Worm (Caenorhabditis elegans) whole organism, early embryonic: ENCODE data around the gene K09H11.6.

ENCODE experiments used
- B0310.2 ChIP-seq: sonication (generic microtip); optimal IDR thresholded peaks from 2 replicates; lab custom pipeline; 2016; ENCODE audit warnings: mild to moderate bottlenecking, missing genetic modification characterization, missing compliant biosample characterization
- aly-1 ChIP-seq: sonication (generic microtip); optimal IDR thresholded peaks from 2 replicates; lab custom pipeline; 2016; ENCODE audit warnings: missing genetic modification characterization, missing compliant biosample characterization
- ama-1 ChIP-seq: fragments of 150-350 bp; optimal IDR thresholded peaks from 2 replicates; lab custom pipeline; 2014
- ceh-13 ChIP-seq: fragments of 200-800 bp; sonication (Bioruptor generic); optimal IDR thresholded peaks from 2 replicates; lab custom pipeline; 2018; ENCODE audit warnings: mild to moderate bottlenecking, missing genetic modification characterization, missing compliant biosample characterization
- ceh-36 ChIP-seq: sonication (generic microtip); optimal IDR thresholded peaks from 2 replicates; lab custom pipeline; 2016; ENCODE audit warnings: missing genetic modification characterization, inconsistent platforms, missing compliant biosample characterization
- ets-7 ChIP-seq: sonication (generic microtip); optimal IDR thresholded peaks from 2 replicates; lab custom pipeline; 2016; ENCODE audit warnings: missing genotype, missing genetic modification characterization, missing compliant biosample characterization
- flt-1 ChIP-seq: fragments of 200-800 bp; sonication (Bioruptor generic); IDR thresholded peaks from 2 replicates; pipeline ENCODE4 v1.3.6; 2022; ENCODE audit warnings: missing genetic modification characterization, missing compliant biosample characterization
- hmbx-1 ChIP-seq: sonication (generic microtip); optimal IDR thresholded peaks from 2 replicates; lab custom pipeline; 2016; ENCODE audit warnings: mild to moderate bottlenecking, missing genetic modification characterization, missing compliant biosample characterization
- hmg-4 ChIP-seq: fragments of 200-800 bp; sonication (Bioruptor generic); optimal IDR thresholded peaks from 2 replicates; lab custom pipeline; 2018; ENCODE audit warnings: mild to moderate bottlenecking, missing genetic modification characterization, missing compliant biosample characterization
- hnd-1 ChIP-seq: sonication (generic microtip); optimal IDR thresholded peaks from 2 replicates; lab custom pipeline; 2016; ENCODE audit warnings: missing genetic modification characterization, missing compliant biosample characterization
- scrt-1 ChIP-seq: fragments of 200-800 bp; sonication (Bioruptor generic); IDR thresholded peaks from 2 replicates; pipeline ENCODE4 v1.3.6; 2022; ENCODE audit warnings: missing genetic modification characterization, missing compliant biosample characterization
- sea-1 ChIP-seq: fragments of 200-800 bp; sonication (Bioruptor generic); conservative IDR thresholded peaks from 2 replicates; pipeline ENCODE4 v1.3.6; 2022; ENCODE audit warnings: missing genetic modification characterization, missing compliant biosample characterization
- tbx-11 ChIP-seq: fragments of 200-800 bp; sonication (Bioruptor generic); IDR thresholded peaks from 2 replicates; pipeline ENCODE4 v1.3.6; 2022; ENCODE audit warnings: missing genetic modification characterization, missing compliant biosample characterization
- tbx-37 ChIP-seq: fragments of 200-800 bp; sonication (Bioruptor generic); conservative IDR thresholded peaks from 2 replicates; pipeline ENCODE4 v1.3.6; 2022; ENCODE audit warnings: missing genetic modification reagents, missing genetic modification characterization, missing compliant biosample characterization

DNA sequence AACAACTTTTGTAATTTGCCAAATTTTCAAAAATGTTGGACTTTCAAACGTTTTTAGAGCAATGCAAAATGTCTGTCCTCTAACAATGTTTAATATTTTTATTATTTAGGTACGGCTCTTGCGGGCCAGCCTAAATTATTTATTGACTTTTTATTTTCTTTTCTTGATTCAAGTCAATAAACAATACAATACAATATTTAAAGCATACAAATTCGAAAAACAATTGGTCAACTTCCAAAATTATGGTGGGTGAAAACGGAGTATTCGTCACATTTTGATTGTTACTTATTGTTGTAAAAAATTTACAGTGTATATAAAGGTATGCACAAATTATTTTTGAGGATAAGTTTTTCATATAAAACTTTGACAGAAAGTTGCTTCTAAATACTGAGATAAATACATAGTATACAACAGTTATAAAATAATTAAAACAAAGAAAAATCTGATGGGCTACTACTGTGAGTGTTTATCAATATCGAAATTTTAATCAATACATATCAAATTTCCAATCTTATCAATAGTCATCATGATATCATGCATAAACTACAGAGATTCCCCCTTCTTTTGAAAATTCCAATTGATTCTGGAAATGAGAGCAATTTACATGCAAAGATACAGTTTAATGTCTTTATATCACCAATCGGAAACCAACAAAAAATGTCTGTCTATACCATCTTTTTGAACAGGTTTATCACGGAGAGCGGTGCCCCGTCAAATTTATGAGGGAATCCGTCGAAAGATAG lies 44.1 kb downstream of the K09H11.6 start, which contains the start of gene F25B4.8:
- TF ChIP-seq ceh-13 (GFP tag; lab: Kevin White, UChicago) (no peak), tbx-11 (GFP tag; lab: Robert Waterston, UW) (no peak), B0310.2 (tag; lab: Kevin White, UChicago) (no peak), sea-1 (GFP tag; lab: Robert Waterston, UW) (no peak), ama-1 (lab: Kevin White, UChicago) (no peak), aly-1 (no peak), ceh-36 (tag; lab: Kevin White, UChicago) (no peak), hmg-4 (GFP tag; lab: Kevin White, UChicago) (no peak), ets-7 (no peak), hnd-1 (tag; lab: Kevin White, UChicago) (no peak), scrt-1 (GFP tag; lab: Robert Waterston, UW) (no peak), flt-1 (GFP tag; lab: Robert Waterston, UW) (no peak), tbx-37 (GFP tag; lab: Robert Waterston, UW) (no peak), hmbx-1 (no peak)
